Worm (Caenorhabditis elegans) whole organism, L4/young adult: ENCODE measurements around the gene C10B5.1.

ENCODE experiments used
- dao-5 ChIP-seq: sonication (generic microtip); optimal IDR thresholded peaks from 2 replicates; lab custom pipeline; 2016; ENCODE audit warnings: missing genotype, missing genetic modification characterization, moderate library complexity, missing compliant biosample characterization
- him-1 ChIP-seq: sonication (generic microtip); optimal IDR thresholded peaks from 2 replicates; lab custom pipeline; 2016; ENCODE audit warnings: missing genotype, missing genetic modification reagents, missing genetic modification characterization, missing compliant biosample characterization

ce11 chrV:8607353-8607850 is 26.3 kb downstream of the C10B5.1 start, which contains the start of gene smk-1:
- TF ChIP-seq dao-5 (tag; lab: Kevin White, UChicago) (no peak), him-1 (tag; lab: Kevin White, UChicago) (no peak)
